Worm (Caenorhabditis elegans) whole organism, L1 larva: ENCODE data around the gene zim-1.
A peak's percentile ranks its signal among the peaks of the same experiment; 100 is the strongest.

Experiments used
- C34B4.2 ChIP-seq: sonication (generic microtip); optimal IDR thresholded peaks from 2 replicates; lab custom pipeline; 2017; ENCODE audit warnings: mild to moderate bottlenecking, missing genetic modification characterization, missing compliant biosample characterization
- F16B12.6 ChIP-seq: fragments of 150-350 bp; optimal IDR thresholded peaks from 2 replicates; lab custom pipeline; 2014; ENCODE audit warnings: missing biosample characterization, missing genetic modification characterization
- Y116A8C.19 ChIP-seq: sonication (generic microtip); optimal IDR thresholded peaks from 2 replicates; lab custom pipeline; 2016; ENCODE audit warnings: missing compliant biosample characterization, missing genetic modification characterization, borderline replicate concordance
- alr-1 ChIP-seq: fragments of 200-800 bp; sonication (Bioruptor generic); optimal IDR thresholded peaks from 2 replicates; lab custom pipeline; 2018; ENCODE audit warnings: borderline replicate concordance, mild to moderate bottlenecking, missing genetic modification characterization, missing compliant biosample characterization
- blmp-1 ChIP-seq: fragments of 150-350 bp; optimal IDR thresholded peaks from 2 replicates; lab custom pipeline; 2014; ENCODE audit warnings: missing biosample characterization, missing genetic modification characterization
- ceh-63 ChIP-seq: fragments of 200-800 bp; sonication (Bioruptor generic); optimal IDR thresholded peaks from 2 replicates; lab custom pipeline; 2018; ENCODE audit warnings: mild to moderate bottlenecking, missing genetic modification characterization, missing compliant biosample characterization
- ceh-82 ChIP-seq, 3 experiments: fragments of 150-350 bp in 1 of 3; sonication (generic microtip) in 2 of 3; optimal IDR thresholded peaks; 2 replicates each; lab custom pipeline; 2014 to 2017; ENCODE audit warnings: missing biosample characterization in 3 of 3, missing genetic modification characterization in 3 of 3
- ceh-90 ChIP-seq: sonication (generic microtip); optimal IDR thresholded peaks from 2 replicates; lab custom pipeline; 2016; ENCODE audit warnings: missing genetic modification characterization, missing compliant biosample characterization
- efl-1 ChIP-seq, 4 experiments: fragments of 150-350 bp; optimal IDR thresholded peaks in 3 of 4; peaks in 1 of 4; 1 replicate in 1 of 4; 2 replicates in 3 of 4; lab custom pipeline; 2014; ENCODE audit warnings: missing biosample characterization in 2 of 4, missing genetic modification characterization in 2 of 4, missing genetic modification reagents in 2 of 4
- efl-3 ChIP-seq: fragments of 200-800 bp; sonication (Bioruptor generic); optimal IDR thresholded peaks from 2 replicates; lab custom pipeline; 2018; ENCODE audit warnings: mild to moderate bottlenecking, missing genetic modification characterization, missing compliant biosample characterization
- egl-13 ChIP-seq: sonication (generic microtip); optimal IDR thresholded peaks from 2 replicates; lab custom pipeline; 2016; ENCODE audit warnings: missing genotype, missing genetic modification reagents, missing genetic modification characterization, missing compliant biosample characterization
- egl-27 ChIP-seq, 2 experiments: fragments of 150-350 bp in 1 of 2; sonication (generic microtip); optimal IDR thresholded peaks; 3 replicates each; lab custom pipeline; 2017 to 2018; ENCODE audit warnings: missing biosample characterization in 2 of 2, missing genetic modification characterization in 2 of 2, missing genetic modification reagents in 2 of 2
- elt-2 ChIP-seq: sonication (generic microtip); optimal IDR thresholded peaks from 2 replicates; lab custom pipeline; 2016; ENCODE audit warnings: missing genetic modification characterization, mild to moderate bottlenecking, inconsistent platforms, missing compliant biosample characterization, missing genetic modification reagents
- elt-3 ChIP-seq, 6 experiments: fragments of 150-350 bp in 1 of 6; sonication (generic microtip); optimal IDR thresholded peaks; 2 replicates each; lab custom pipeline; 2017 to 2018; ENCODE audit warnings: missing biosample characterization in 6 of 6, missing genetic modification characterization in 6 of 6, inconsistent platforms in 1 of 6
- fkh-4 ChIP-seq: sonication (generic microtip); optimal IDR thresholded peaks from 2 replicates; lab custom pipeline; 2016; ENCODE audit warnings: missing compliant biosample characterization, missing genetic modification characterization, borderline replicate concordance
- fos-1 ChIP-seq: fragments of 150-350 bp; optimal IDR thresholded peaks from 2 replicates; lab custom pipeline; 2014; ENCODE audit warnings: missing biosample characterization, missing genetic modification characterization
- hlh-4 ChIP-seq: sonication (generic microtip); optimal IDR thresholded peaks from 2 replicates; lab custom pipeline; 2016; ENCODE audit warnings: mild to moderate bottlenecking, missing genetic modification characterization, missing compliant biosample characterization
- isw-1 ChIP-seq: fragments of 200-800 bp; sonication (Bioruptor generic); IDR thresholded peaks from 2 replicates; pipeline ENCODE4 v1.3.6; 2022; ENCODE audit warnings: missing genetic modification characterization, missing compliant biosample characterization
- jun-1 ChIP-seq: fragments of 150-350 bp; optimal IDR thresholded peaks from 2 replicates; lab custom pipeline; 2014; ENCODE audit warnings: missing biosample characterization, missing genetic modification reagents, missing genetic modification characterization
- lin-13 ChIP-seq: fragments of 150-350 bp; optimal IDR thresholded peaks from 2 replicates; lab custom pipeline; 2014; ENCODE audit warnings: missing biosample characterization, missing genetic modification reagents, missing genetic modification characterization
- lin-14 ChIP-seq: fragments of 200-800 bp; sonication (Bioruptor generic); optimal IDR thresholded peaks from 2 replicates; lab custom pipeline; 2018; ENCODE audit warnings: mild to moderate bottlenecking, missing genetic modification characterization, moderate library complexity, missing compliant biosample characterization
- lin-15B ChIP-seq: fragments of 150-350 bp; sonication (generic microtip); optimal IDR thresholded peaks from 3 replicates; lab custom pipeline; 2014; ENCODE audit warnings: missing biosample characterization, missing genetic modification characterization
- lin-39 ChIP-seq: fragments of 150-350 bp; optimal IDR thresholded peaks from 2 replicates; lab custom pipeline; 2014; ENCODE audit warnings: missing biosample characterization, missing genetic modification reagents, missing genetic modification characterization
- lir-3 ChIP-seq: sonication (generic microtip); optimal IDR thresholded peaks from 2 replicates; lab custom pipeline; 2016; ENCODE audit warnings: mild to moderate bottlenecking, missing genetic modification characterization, moderate library complexity, missing compliant biosample characterization; ENCODE audit not compliant: poor library complexity
- lsy-2 ChIP-seq, 2 experiments: fragments of 150-350 bp; optimal IDR thresholded peaks; 2 replicates each; lab custom pipeline; 2014; ENCODE audit warnings: missing biosample characterization in 2 of 2, missing genetic modification characterization in 2 of 2
- mab-9 ChIP-seq: fragments of 200-800 bp; sonication (Bioruptor generic); IDR thresholded peaks from 2 replicates; pipeline ENCODE4 v1.3.6; 2022; ENCODE audit warnings: missing genetic modification reagents, missing genetic modification characterization, missing compliant biosample characterization
- mdl-1 ChIP-seq, 2 experiments: fragments of 150-350 bp; optimal IDR thresholded peaks; 2 replicates each; lab custom pipeline; 2014 to 2017; ENCODE audit warnings: missing biosample characterization in 2 of 2, missing genetic modification characterization in 2 of 2, inconsistent platforms in 1 of 2
- mef-2 ChIP-seq: fragments of 150-350 bp; optimal IDR thresholded peaks from 2 replicates; lab custom pipeline; 2014; ENCODE audit warnings: missing biosample characterization, missing genetic modification characterization
- mep-1 ChIP-seq: fragments of 150-350 bp; optimal IDR thresholded peaks from 2 replicates; lab custom pipeline; 2014; ENCODE audit warnings: missing biosample characterization, missing genetic modification characterization
- nhr-11 ChIP-seq: fragments of 150-350 bp; optimal IDR thresholded peaks from 2 replicates; lab custom pipeline; 2014; ENCODE audit warnings: missing biosample characterization, missing genetic modification characterization
- nhr-19 ChIP-seq: fragments of 200-800 bp; sonication (Bioruptor generic); conservative IDR thresholded peaks from 2 replicates; pipeline ENCODE4 v1.3.6; 2022; ENCODE audit warnings: missing genetic modification characterization, missing compliant biosample characterization
- nhr-20 ChIP-seq: sonication (generic microtip); optimal IDR thresholded peaks from 2 replicates; lab custom pipeline; 2016; ENCODE audit warnings: mild to moderate bottlenecking, missing genetic modification characterization, missing compliant biosample characterization
- nhr-237 ChIP-seq: fragments of 150-350 bp; optimal IDR thresholded peaks from 2 replicates; lab custom pipeline; 2014; ENCODE audit warnings: missing biosample characterization, missing genetic modification characterization
- nhr-47 ChIP-seq: sonication (generic microtip); optimal IDR thresholded peaks from 2 replicates; lab custom pipeline; 2016; ENCODE audit warnings: mild to moderate bottlenecking, missing genetic modification characterization, moderate library complexity, missing compliant biosample characterization
- nhr-76 ChIP-seq: sonication (generic microtip); optimal IDR thresholded peaks from 2 replicates; lab custom pipeline; 2017; ENCODE audit warnings: missing biosample characterization, missing genetic modification characterization
- nhr-84 ChIP-seq: sonication (generic microtip); optimal IDR thresholded peaks from 2 replicates; lab custom pipeline; 2017; ENCODE audit warnings: missing biosample characterization, missing genetic modification characterization
- nhr-85 ChIP-seq: sonication (generic microtip); peaks from one replicate; lab custom pipeline; 2016; ENCODE audit warnings: missing genetic modification characterization, inconsistent platforms, missing compliant biosample characterization
- pag-3 ChIP-seq: sonication (generic microtip); optimal IDR thresholded peaks from 2 replicates; lab custom pipeline; 2017; ENCODE audit warnings: missing genetic modification characterization, mild to moderate bottlenecking, missing compliant biosample characterization, antibody characterized with exemption, borderline replicate concordance; ENCODE audit not compliant: insufficient read depth
- pax-3 ChIP-seq: fragments of 200-800 bp; sonication (Bioruptor generic); optimal IDR thresholded peaks from 2 replicates; lab custom pipeline; 2018; ENCODE audit warnings: mild to moderate bottlenecking, missing genetic modification characterization, moderate library complexity, missing compliant biosample characterization
- snpc-4 ChIP-seq: fragments of 150-350 bp; optimal IDR thresholded peaks from 2 replicates; lab custom pipeline; 2014; ENCODE audit warnings: missing biosample characterization, missing genetic modification characterization
- snu-23 ChIP-seq: sonication (generic microtip); optimal IDR thresholded peaks from 2 replicates; lab custom pipeline; 2016; ENCODE audit warnings: missing genetic modification characterization, missing compliant biosample characterization
- sox-4 ChIP-seq: sonication (generic microtip); optimal IDR thresholded peaks from 2 replicates; lab custom pipeline; 2016; ENCODE audit warnings: missing genetic modification characterization, missing compliant biosample characterization
- sptf-1 ChIP-seq: fragments of 150-350 bp; optimal IDR thresholded peaks from 2 replicates; lab custom pipeline; 2014; ENCODE audit warnings: missing biosample characterization, missing genetic modification characterization
- sup-37 ChIP-seq: fragments of 200-800 bp; sonication (Bioruptor generic); optimal IDR thresholded peaks from 2 replicates; lab custom pipeline; 2018; ENCODE audit warnings: mild to moderate bottlenecking, missing genetic modification characterization, missing compliant biosample characterization
- swsn-7 ChIP-seq: sonication (generic microtip); optimal IDR thresholded peaks from 2 replicates; lab custom pipeline; 2016; ENCODE audit warnings: missing genetic modification characterization, missing compliant biosample characterization
- tbx-2 ChIP-seq: sonication (generic microtip); optimal IDR thresholded peaks from 2 replicates; lab custom pipeline; 2016; ENCODE audit warnings: missing genetic modification characterization, missing compliant biosample characterization
- tlp-1 ChIP-seq: fragments of 150-350 bp; optimal IDR thresholded peaks from 2 replicates; lab custom pipeline; 2014; ENCODE audit warnings: missing biosample characterization, missing genetic modification characterization
- unc-130 ChIP-seq: fragments of 150-350 bp; optimal IDR thresholded peaks from 2 replicates; lab custom pipeline; 2017; ENCODE audit warnings: missing biosample characterization, missing genetic modification characterization, inconsistent platforms
- zag-1 ChIP-seq: fragments of 150-350 bp; optimal IDR thresholded peaks from 2 replicates; lab custom pipeline; 2014; ENCODE audit warnings: missing biosample characterization, missing genetic modification characterization
- ztf-11 ChIP-seq, 2 experiments: sonication (generic microtip); optimal IDR thresholded peaks; 2 replicates each; lab custom pipeline; 2016 to 2017; ENCODE audit warnings: missing genetic modification characterization in 2 of 2, missing biosample characterization in 1 of 2, missing compliant biosample characterization in 1 of 2

The zim-1 gene

ce11 chrIV:10499948-10500356, 46.9 kb upstream of the zim-1 start (continued):
- TF ChIP-seq lsy-2 (tag; optimal IDR thresholded peaks at IDR 0.05; lab: Kevin White, UChicago), result peak; percentile 24 to 74
- TF ChIP-seq efl-3 (GFP tag; lab: Kevin White, UChicago), result no peak
- TF ChIP-seq hlh-4 (tag; lab: Kevin White, UChicago), result no peak
- peak; percentile 95 for TF ChIP-seq lin-14 (GFP tag; lab: Kevin White, UChicago)
- TF ChIP-seq lir-3, result no peak
- no peak for TF ChIP-seq pag-3 (tag; lab: Kevin White, UChicago)
- no peak for TF ChIP-seq nhr-85 (tag; lab: Kevin White, UChicago)
- peak; percentile 37 for TF ChIP-seq nhr-20 (tag; lab: Kevin White, UChicago)
- peak; percentile 67 for TF ChIP-seq swsn-7
- peak in 1 of 2 experiments; percentile 13 for TF ChIP-seq ztf-11 (tag; optimal IDR thresholded peaks at IDR 0.05; lab: Kevin White, UChicago)
- TF ChIP-seq blmp-1, result no peak
- peak; percentile 9 for TF ChIP-seq nhr-237 (tag; lab: Kevin White, UChicago)
- TF ChIP-seq nhr-47, result peak; percentile 79
- no peak for TF ChIP-seq ceh-63 (GFP tag; lab: Kevin White, UChicago)
- TF ChIP-seq mef-2 (tag; lab: Kevin White, UChicago), result no peak
- peak; percentile 70 for TF ChIP-seq zag-1
- TF ChIP-seq jun-1 (tag; lab: Kevin White, UChicago), result peak; percentile 24
- peak; percentile 61 for TF ChIP-seq mab-9 (GFP tag; lab: Robert Waterston, UW)
- no peak for TF ChIP-seq nhr-76
- peak; percentile 6; the same call in 1 of the 2 replicates for TF ChIP-seq nhr-19 (GFP tag; lab: Robert Waterston, UW)
- peak; percentile 53 for TF ChIP-seq isw-1 (GFP tag; lab: Robert Waterston, UW)
- TF ChIP-seq egl-27 (tag; optimal IDR thresholded peaks at IDR 0.05; lab: Kevin White, UChicago), result peak in 1 of 2 experiments; percentile 10
- peak; percentile 34 for TF ChIP-seq sox-4 (tag; lab: Kevin White, UChicago)
- TF ChIP-seq lin-15B (tag; lab: Kevin White, UChicago), result peak; percentile 4
- TF ChIP-seq unc-130 (tag; lab: Kevin White, UChicago), result no peak
- TF ChIP-seq sptf-1 (tag; lab: Kevin White, UChicago), result no peak
- TF ChIP-seq snpc-4, result no peak
- TF ChIP-seq F16B12.6 (tag; lab: Kevin White, UChicago), result no peak
- TF ChIP-seq Y116A8C.19 (tag; lab: Kevin White, UChicago), result no peak
- TF ChIP-seq elt-2 (tag; lab: Kevin White, UChicago), result no peak
- no peak for TF ChIP-seq fkh-4 (tag; lab: Kevin White, UChicago)
- TF ChIP-seq pax-3 (tag; lab: Kevin White, UChicago), result peak; percentile 40
- peak; percentile 41 to 83 (median 44) for TF ChIP-seq ceh-82 (tag; optimal IDR thresholded peaks at IDR 0.05; lab: Kevin White, UChicago)
- TF ChIP-seq ceh-90 (tag; lab: Kevin White, UChicago), result no peak
- TF ChIP-seq egl-13, result peak; percentile 72
- no peak for TF ChIP-seq mdl-1 (tag; optimal IDR thresholded peaks at IDR 0.05; lab: Kevin White, UChicago)
- TF ChIP-seq sup-37 (GFP tag; lab: Kevin White, UChicago), result no peak
- TF ChIP-seq fos-1 (tag; lab: Kevin White, UChicago), result peak; percentile 68
- no peak for TF ChIP-seq elt-3 (tag; optimal IDR thresholded peaks at IDR 0.05; lab: Kevin White, UChicago)
- TF ChIP-seq nhr-11, result no peak
- TF ChIP-seq nhr-84 (tag; lab: Kevin White, UChicago), result no peak
- no peak for TF ChIP-seq lin-13 (GFP tag; lab: Kevin White, UChicago)
- TF ChIP-seq tbx-2, result peak; percentile 65
- TF ChIP-seq lin-39 (tag; lab: Kevin White, UChicago), result no peak
- TF ChIP-seq C34B4.2 (tag; lab: Kevin White, UChicago), result no peak
- TF ChIP-seq tlp-1 (tag; lab: Kevin White, UChicago), result no peak
- peak; percentile 55 for TF ChIP-seq snu-23 (GFP tag; lab: Kevin White, UChicago)
- TF ChIP-seq efl-1 (optimal IDR thresholded peaks at IDR 0.05; lab: Kevin White, UChicago), result peak; percentile 8 to 40
- no peak for TF ChIP-seq efl-1 (GFP tag; optimal IDR thresholded peaks at IDR 0.05 in 1 of 2; lab: Kevin White, UChicago)
- TF ChIP-seq mep-1, result peak; percentile 19
- TF ChIP-seq alr-1 (tag; lab: Kevin White, UChicago), result no peak
